Fruit fly (Drosophila melanogaster) whole organism, embryonic: Measurements from ENCODE around the gene Ir40a.

ENCODE experiments used
- Aef1 ChIP-seq: fragments of 200-800 bp; sonication (Bioruptor generic); IDR thresholded peaks from 3 replicates; pipeline ENCODE4 v1.3.6; 2022; ENCODE audit warnings: missing biosample characterization, missing genetic modification characterization
- Atf6 ChIP-seq: fragments of 200-800 bp; sonication (Bioruptor generic); IDR thresholded peaks from 2 replicates; pipeline ENCODE4 v1.3.6; 2022; ENCODE audit warnings: missing biosample characterization, missing genetic modification characterization
- Bgb ChIP-seq: fragments of 200-800 bp; sonication (Bioruptor generic); IDR thresholded peaks from 2 replicates; pipeline ENCODE4 v1.3.6; 2022; ENCODE audit warnings: missing biosample characterization, missing genetic modification characterization; ENCODE audit not compliant: partially characterized antibody
- C15 ChIP-seq: fragments of 200-800 bp; sonication (Bioruptor generic); IDR thresholded peaks from 3 replicates; pipeline ENCODE4 v1.3.6; 2022; ENCODE audit warnings: missing biosample characterization, missing genetic modification characterization
- CG10274 ChIP-seq: fragments of 200-800 bp; sonication (Bioruptor generic); optimal IDR thresholded peaks from 3 replicates; lab custom pipeline; 2017; ENCODE audit warnings: missing biosample characterization, mild to moderate bottlenecking, missing genetic modification characterization
- CG12299 ChIP-seq: fragments of 200-800 bp; sonication (Bioruptor generic); optimal IDR thresholded peaks from 2 replicates; lab custom pipeline; 2018; ENCODE audit warnings: missing biosample characterization, mild to moderate bottlenecking, missing genetic modification characterization
- CG13624 ChIP-seq: fragments of 200-800 bp; sonication (Bioruptor generic); optimal IDR thresholded peaks from 2 replicates; lab custom pipeline; 2016; ENCODE audit warnings: missing biosample characterization, missing genetic modification characterization
- CG14441 ChIP-seq: fragments of 200-800 bp; sonication (Bioruptor generic); IDR thresholded peaks from 2 replicates; pipeline ENCODE4 v1.3.6; 2022; ENCODE audit warnings: missing biosample characterization, missing genetic modification characterization
- CG14710 ChIP-seq: fragments of 200-800 bp; sonication (Bioruptor generic); optimal IDR thresholded peaks from 3 replicates; lab custom pipeline; 2019; ENCODE audit warnings: missing biosample characterization, mild to moderate bottlenecking, missing genetic modification characterization, moderate library complexity
- CG14965 ChIP-seq: fragments of 200-800 bp; sonication (Bioruptor generic); optimal IDR thresholded peaks from 2 replicates; lab custom pipeline; 2016; ENCODE audit warnings: missing biosample characterization, missing genetic modification characterization, borderline replicate concordance
- CG15073 ChIP-seq: fragments of 200-800 bp; sonication (Bioruptor generic); optimal IDR thresholded peaks from 2 replicates; lab custom pipeline; 2016; ENCODE audit warnings: missing biosample characterization, missing genetic modification characterization
- CG18619 ChIP-seq: fragments of 200-800 bp; sonication (Bioruptor generic); optimal IDR thresholded peaks from 3 replicates; lab custom pipeline; 2017; ENCODE audit warnings: missing biosample characterization, mild to moderate bottlenecking, missing genetic modification characterization
- CG2712 ChIP-seq: fragments of 200-800 bp; optimal IDR thresholded peaks from 3 replicates; lab custom pipeline; 2019; ENCODE audit warnings: missing biosample characterization, mild to moderate bottlenecking, missing genetic modification characterization, moderate library complexity
- CG31388 ChIP-seq: fragments of 200-800 bp; sonication (Bioruptor generic); optimal IDR thresholded peaks from 2 replicates; lab custom pipeline; 2016; ENCODE audit warnings: missing biosample characterization, missing genetic modification characterization
- CG3847 ChIP-seq: fragments of 200-800 bp; sonication (Bioruptor generic); IDR thresholded peaks from 2 replicates; pipeline ENCODE4 v1.3.6; 2022; ENCODE audit warnings: missing biosample characterization, missing genetic modification characterization
- CG4730 ChIP-seq: fragments of 200-800 bp; sonication (Bioruptor generic); IDR thresholded peaks from 2 replicates; pipeline ENCODE4 v1.3.6; 2022; ENCODE audit warnings: missing biosample characterization, missing genetic modification characterization
- CG4820 ChIP-seq: fragments of 200-800 bp; sonication (Bioruptor generic); optimal IDR thresholded peaks from 3 replicates; lab custom pipeline; 2016; ENCODE audit warnings: missing biosample characterization, missing genetic modification characterization
- CG6765 ChIP-seq: fragments of 200-800 bp; sonication (Bioruptor generic); optimal IDR thresholded peaks from 3 replicates; lab custom pipeline; 2017; ENCODE audit warnings: missing biosample characterization, mild to moderate bottlenecking, missing genetic modification characterization
- CG7372 ChIP-seq: fragments of 200-800 bp; sonication (Bioruptor generic); IDR thresholded peaks from 2 replicates; pipeline ENCODE4 v1.3.6; 2022; ENCODE audit warnings: missing biosample characterization, missing genetic modification characterization
- CG7987 ChIP-seq: fragments of 200-800 bp; sonication (Bioruptor generic); optimal IDR thresholded peaks from 2 replicates; lab custom pipeline; 2018; ENCODE audit warnings: missing biosample characterization, mild to moderate bottlenecking, missing genetic modification characterization, moderate library complexity
- CG8281 ChIP-seq: fragments of 200-800 bp; sonication (Bioruptor generic); optimal IDR thresholded peaks from 2 replicates; lab custom pipeline; 2018; ENCODE audit warnings: missing biosample characterization, mild to moderate bottlenecking, missing genetic modification characterization, moderate library complexity
- CG8924 ChIP-seq: fragments of 200-800 bp; optimal IDR thresholded peaks from 3 replicates; lab custom pipeline; 2019; ENCODE audit warnings: missing biosample characterization, mild to moderate bottlenecking, missing genetic modification characterization, moderate library complexity
- CG8944 ChIP-seq: fragments of 200-800 bp; sonication (Bioruptor generic); optimal IDR thresholded peaks from 3 replicates; lab custom pipeline; 2016; ENCODE audit warnings: missing biosample characterization, missing genetic modification characterization
- D ChIP-seq, 2 experiments: fragments of 200-800 bp in 1 of 2; fragments of >200 bp in 1 of 2; sonication (Bioruptor generic) in 1 of 2; optimal IDR thresholded peaks; 2 replicates in 1 of 2; 3 replicates in 1 of 2; lab custom pipeline; 2017; ENCODE audit warnings: mild to moderate bottlenecking in 1 of 2, missing biosample characterization in 1 of 2, missing genetic modification characterization in 1 of 2, missing genetic modification reagents in 1 of 2
- D19A ChIP-seq: fragments of 200-800 bp; optimal IDR thresholded peaks from 3 replicates; lab custom pipeline; 2019; ENCODE audit warnings: missing biosample characterization, mild to moderate bottlenecking, missing genetic modification characterization, moderate library complexity
- Eip74EF ChIP-seq, 2 experiments: fragments of 200-800 bp in 1 of 2; fragments of >200 bp in 1 of 2; sonication (Bioruptor generic) in 1 of 2; optimal IDR thresholded peaks; 2 replicates each; lab custom pipeline; 2017 to 2019; ENCODE audit warnings: missing biosample characterization in 2 of 2, missing genetic modification characterization in 2 of 2, mild to moderate bottlenecking in 1 of 2, moderate library complexity in 1 of 2
- HLHmδ ChIP-seq: fragments of 200-800 bp; sonication (Bioruptor generic); optimal IDR thresholded peaks from 2 replicates; lab custom pipeline; 2018; ENCODE audit warnings: missing biosample characterization, mild to moderate bottlenecking, missing genetic modification characterization, moderate library complexity
- Hr78 ChIP-seq, 2 experiments: fragments of 200-800 bp in 1 of 2; fragments of >200 bp in 1 of 2; sonication (Bioruptor generic) in 1 of 2; optimal IDR thresholded peaks; 2 replicates each; lab custom pipeline; 2017 to 2019; ENCODE audit warnings: missing biosample characterization in 2 of 2, missing genetic modification characterization in 2 of 2, mild to moderate bottlenecking in 1 of 2, moderate library complexity in 1 of 2
- Pdp1 ChIP-seq, 2 experiments: fragments of 200-800 bp; sonication (Bioruptor generic); optimal IDR thresholded peaks; 3 replicates each; lab custom pipeline; 2016; ENCODE audit warnings: missing biosample characterization in 2 of 2, missing genetic modification characterization in 2 of 2, mild to moderate bottlenecking in 1 of 2, moderate library complexity in 1 of 2
- Spps ChIP-seq: fragments of 200-800 bp; sonication (Bioruptor generic); optimal IDR thresholded peaks from 2 replicates; lab custom pipeline; 2018; ENCODE audit warnings: missing biosample characterization, mild to moderate bottlenecking, missing genetic modification characterization
- amos ChIP-seq: fragments of 200-800 bp; sonication (Bioruptor generic); IDR thresholded peaks from 2 replicates; pipeline ENCODE4 v1.3.6; 2022; ENCODE audit warnings: missing biosample characterization, missing genetic modification characterization; ENCODE audit not compliant: partially characterized antibody
- aop ChIP-seq: fragments of 200-800 bp; sonication (Bioruptor generic); IDR thresholded peaks from 2 replicates; pipeline ENCODE4 v1.3.6; 2022; ENCODE audit warnings: missing biosample characterization, missing genetic modification characterization
- ash1 ChIP-seq: fragments of 200-800 bp; sonication (Bioruptor generic); optimal IDR thresholded peaks from 2 replicates; lab custom pipeline; 2018; ENCODE audit warnings: missing biosample characterization, mild to moderate bottlenecking, missing genetic modification characterization
- az2 ChIP-seq: fragments of 200-800 bp; sonication (Bioruptor generic); optimal IDR thresholded peaks from 3 replicates; lab custom pipeline; 2016; ENCODE audit warnings: missing biosample characterization, missing genetic modification characterization
- danr ChIP-seq: fragments of 200-800 bp; sonication (Bioruptor generic); IDR thresholded peaks from 2 replicates; pipeline ENCODE4 v1.3.6; 2022; ENCODE audit warnings: missing biosample characterization, missing genetic modification characterization
- disco-r ChIP-seq: fragments of 200-800 bp; sonication (Bioruptor generic); optimal IDR thresholded peaks from 2 replicates; lab custom pipeline; 2016; ENCODE audit warnings: missing biosample characterization, missing genetic modification characterization
- dmrt11E ChIP-seq: fragments of 200-800 bp; sonication (Bioruptor generic); optimal IDR thresholded peaks from 3 replicates; lab custom pipeline; 2018; ENCODE audit warnings: missing biosample characterization, mild to moderate bottlenecking, missing genetic modification characterization, moderate library complexity
- esg ChIP-seq: fragments of 200-800 bp; sonication (Bioruptor generic); conservative IDR thresholded peaks from 2 replicates; pipeline ENCODE4 v1.3.6; 2022; ENCODE audit warnings: missing biosample characterization, missing genetic modification characterization
- eve ChIP-seq, 2 experiments: fragments of >200 bp; optimal IDR thresholded peaks; 2 replicates each; lab custom pipeline; 2017; ENCODE audit warnings: missing biosample characterization in 2 of 2, missing genetic modification characterization in 2 of 2
- exex ChIP-seq: fragments of 200-800 bp; sonication (Bioruptor generic); optimal IDR thresholded peaks from 4 replicates; lab custom pipeline; 2018; ENCODE audit warnings: missing biosample characterization, mild to moderate bottlenecking, missing genetic modification characterization, moderate library complexity
- fd102C ChIP-seq: fragments of 200-800 bp; sonication (Bioruptor generic); optimal IDR thresholded peaks from 2 replicates; lab custom pipeline; 2018; ENCODE audit warnings: missing biosample characterization, mild to moderate bottlenecking, missing genetic modification characterization, moderate library complexity
- gem ChIP-seq: fragments of 200-800 bp; sonication (Bioruptor generic); optimal IDR thresholded peaks from 2 replicates; lab custom pipeline; 2019; ENCODE audit warnings: missing biosample characterization, mild to moderate bottlenecking, missing genetic modification characterization, moderate library complexity
- gfzf ChIP-seq: fragments of 200-800 bp; sonication (Bioruptor generic); optimal IDR thresholded peaks from 2 replicates; lab custom pipeline; 2016; ENCODE audit warnings: missing biosample characterization, mild to moderate bottlenecking, missing genetic modification characterization, moderate library complexity
- nau ChIP-seq: fragments of 200-800 bp; sonication (Bioruptor generic); optimal IDR thresholded peaks from 3 replicates; lab custom pipeline; 2017; ENCODE audit warnings: missing biosample characterization, mild to moderate bottlenecking, missing genetic modification characterization, missing genetic modification reagents
- run ChIP-seq: fragments of 200-800 bp; sonication (Bioruptor generic); optimal IDR thresholded peaks from 3 replicates; lab custom pipeline; 2018; ENCODE audit warnings: missing biosample characterization, mild to moderate bottlenecking, missing genetic modification characterization
- tna ChIP-seq: fragments of 200-800 bp; sonication (Bioruptor generic); IDR thresholded peaks from 2 replicates; pipeline ENCODE4 v1.3.6; 2022; ENCODE audit warnings: missing biosample characterization, missing genetic modification characterization; ENCODE audit not compliant: partially characterized antibody
- trem ChIP-seq: fragments of 200-800 bp; optimal IDR thresholded peaks from 3 replicates; lab custom pipeline; 2019; ENCODE audit warnings: missing biosample characterization, mild to moderate bottlenecking, missing genetic modification characterization, moderate library complexity
- unpg ChIP-seq: fragments of 200-800 bp; sonication (Bioruptor generic); optimal IDR thresholded peaks from 3 replicates; lab custom pipeline; 2018; ENCODE audit warnings: missing biosample characterization, mild to moderate bottlenecking, missing genetic modification characterization, moderate library complexity
- zfh1 ChIP-seq: fragments of 200-800 bp; sonication (Bioruptor generic); IDR thresholded peaks from 3 replicates; pipeline ENCODE4 v1.3.6; 2022; ENCODE audit warnings: missing biosample characterization, missing genetic modification characterization

Ir40a gene

dm6 chr2L:22169044-22169515 lies 45.1 kb downstream of the Ir40a start, which contains the start of gene Clamp (continued):
- no peak for TF ChIP-seq CG4730 (GFP tag; lab: Robert Waterston, UW)
- no peak for TF ChIP-seq C15 (GFP tag; lab: Robert Waterston, UW)
- no peak for TF ChIP-seq CG15073 (GFP tag; lab: Kevin White, UChicago)
- no peak for TF ChIP-seq ash1 (GFP tag; lab: Kevin White, UChicago)
- no peak for TF ChIP-seq tna (GFP tag; lab: Robert Waterston, UW)
- peak; percentile 36 for TF ChIP-seq CG2712 (tag; lab: Kevin White, UChicago)
- no peak for TF ChIP-seq aop (GFP tag; lab: Robert Waterston, UW)
- TF ChIP-seq disco-r, result no peak
- TF ChIP-seq dmrt11E (tag; lab: Kevin White, UChicago), result no peak
- TF ChIP-seq unpg (GFP tag; lab: Kevin White, UChicago), result no peak
- peak; percentile 12; the same call in 1 of the 2 replicates for TF ChIP-seq Bgb (GFP tag; lab: Robert Waterston, UW)
- TF ChIP-seq gfzf, result peak; percentile 84
- TF ChIP-seq Hr78 (GFP tag; optimal IDR thresholded peaks at IDR 0.05; lab: Kevin White, UChicago), result peak in 1 of 2 experiments; percentile 48
- TF ChIP-seq D19A (tag; lab: Kevin White, UChicago), result no peak
- TF ChIP-seq D (optimal IDR thresholded peaks at IDR 0.05; lab: Kevin White, UChicago), result no peak
- no peak for TF ChIP-seq D (GFP tag; optimal IDR thresholded peaks at IDR 0.05; lab: Kevin White, UChicago)
- no peak for TF ChIP-seq exex
- TF ChIP-seq trem (tag; lab: Kevin White, UChicago), result peak; percentile 58
- no peak for TF ChIP-seq CG8944 (GFP tag; lab: Kevin White, UChicago)
- no peak for TF ChIP-seq HLHmδ (GFP tag; lab: Kevin White, UChicago)
- peak; percentile 34 for TF ChIP-seq gem (tag; lab: Kevin White, UChicago)
- no peak for TF ChIP-seq CG8281 (tag; lab: Kevin White, UChicago)
- TF ChIP-seq zfh1 (GFP tag; lab: Robert Waterston, UW), result no peak
- no peak for TF ChIP-seq CG10274 (GFP tag; lab: Kevin White, UChicago)
- TF ChIP-seq Eip74EF (GFP tag; optimal IDR thresholded peaks at IDR 0.05; lab: Kevin White, UChicago), result peak in 1 of 2 experiments; percentile 23
- TF ChIP-seq az2 (GFP tag; lab: Kevin White, UChicago), result no peak
- peak; percentile 31; the same call in 1 of the 2 replicates for TF ChIP-seq CG3847 (GFP tag; lab: Robert Waterston, UW)
- TF ChIP-seq Pdp1 (GFP tag; optimal IDR thresholded peaks at IDR 0.05; lab: Kevin White, UChicago), result peak in 1 of 2 experiments; percentile 82
- TF ChIP-seq CG14441 (GFP tag; lab: Robert Waterston, UW), result no peak
- no peak for TF ChIP-seq fd102C (GFP tag; lab: Kevin White, UChicago)
- no peak for TF ChIP-seq Atf6 (GFP tag; lab: Robert Waterston, UW)
- no peak for TF ChIP-seq CG13624 (GFP tag; lab: Kevin White, UChicago)
- TF ChIP-seq CG8924 (tag; lab: Kevin White, UChicago), result peak; percentile 65
- no peak for TF ChIP-seq Spps (tag; lab: Kevin White, UChicago)
- TF ChIP-seq esg, result no peak
- TF ChIP-seq CG12299 (tag; lab: Kevin White, UChicago), result no peak
- no peak for TF ChIP-seq CG6765 (GFP tag; lab: Kevin White, UChicago)
- no peak for TF ChIP-seq CG14965 (GFP tag; lab: Kevin White, UChicago)
- no peak for TF ChIP-seq danr
- TF ChIP-seq CG31388, result no peak
- TF ChIP-seq amos (GFP tag; lab: Robert Waterston, UW), result peak; percentile 26; the same call in 1 of the 2 replicates
- no peak for TF ChIP-seq CG4820 (GFP tag; lab: Kevin White, UChicago)
- peak; percentile 62 for TF ChIP-seq CG14710 (tag; lab: Kevin White, UChicago)
- no peak for TF ChIP-seq CG7372
- no peak for TF ChIP-seq CG18619 (GFP tag; lab: Kevin White, UChicago)
- no peak for TF ChIP-seq eve (GFP tag; optimal IDR thresholded peaks at IDR 0.05; lab: Kevin White, UChicago)
- no peak for TF ChIP-seq Aef1 (GFP tag; lab: Robert Waterston, UW)
- no peak for TF ChIP-seq CG7987
- no peak for TF ChIP-seq run
- TF ChIP-seq nau (GFP tag; lab: Kevin White, UChicago), result no peak
